Fruit fly (Drosophila melanogaster) whole organism, embryonic: ENCODE data around the gene Gale.

Experiments used
- Bdp1 ChIP-seq: fragments of 200-800 bp; sonication (Bioruptor generic); optimal IDR thresholded peaks from 3 replicates; lab custom pipeline; 2016; ENCODE audit warnings: missing biosample characterization, missing genetic modification characterization
- CG10267 ChIP-seq: fragments of 200-800 bp; sonication (Bioruptor generic); optimal IDR thresholded peaks from 2 replicates; lab custom pipeline; 2018; ENCODE audit warnings: missing biosample characterization, mild to moderate bottlenecking, missing genetic modification characterization, moderate library complexity
- CG10959 ChIP-seq: fragments of 200-800 bp; sonication (Bioruptor generic); IDR thresholded peaks from 2 replicates; pipeline ENCODE4 v1.3.6; 2022; ENCODE audit warnings: missing biosample characterization, missing genetic modification characterization
- CG11093 ChIP-seq: fragments of 200-800 bp; sonication (Bioruptor generic); IDR thresholded peaks from 3 replicates; pipeline ENCODE4 v1.3.6; 2022; ENCODE audit warnings: missing biosample characterization, missing genetic modification characterization
- CG15601 ChIP-seq: fragments of 200-800 bp; sonication (Bioruptor generic); optimal IDR thresholded peaks from 3 replicates; lab custom pipeline; 2019; ENCODE audit warnings: missing biosample characterization, mild to moderate bottlenecking, missing genetic modification characterization, moderate library complexity
- CG17328 ChIP-seq: fragments of 200-800 bp; sonication (Bioruptor generic); IDR thresholded peaks from 2 replicates; pipeline ENCODE4 v1.3.6; 2022; ENCODE audit warnings: missing biosample characterization, missing genetic modification characterization
- CG17359 ChIP-seq: fragments of 200-800 bp; sonication (Bioruptor generic); optimal IDR thresholded peaks from 3 replicates; lab custom pipeline; 2018; ENCODE audit warnings: missing biosample characterization, mild to moderate bottlenecking, missing genetic modification characterization, moderate library complexity
- CG2199 ChIP-seq: fragments of 200-800 bp; sonication (Bioruptor generic); IDR thresholded peaks from 3 replicates; pipeline ENCODE4 v1.3.6; 2022; ENCODE audit warnings: missing biosample characterization, missing genetic modification characterization
- CG2712 ChIP-seq: fragments of 200-800 bp; optimal IDR thresholded peaks from 3 replicates; lab custom pipeline; 2019; ENCODE audit warnings: missing biosample characterization, mild to moderate bottlenecking, missing genetic modification characterization, moderate library complexity
- CG30020 ChIP-seq: fragments of 200-800 bp; optimal IDR thresholded peaks from 2 replicates; lab custom pipeline; 2019; ENCODE audit warnings: missing biosample characterization, mild to moderate bottlenecking, missing genetic modification characterization, moderate library complexity
- CG4404 ChIP-seq: fragments of 200-800 bp; sonication (Bioruptor generic); IDR thresholded peaks from 2 replicates; pipeline ENCODE4 v1.3.6; 2022; ENCODE audit warnings: missing biosample characterization, missing genetic modification characterization
- Camta ChIP-seq: fragments of 200-800 bp; sonication (Bioruptor generic); optimal IDR thresholded peaks from 2 replicates; lab custom pipeline; 2016; ENCODE audit warnings: missing biosample characterization, missing genetic modification characterization
- CoRest ChIP-seq: fragments of 200-800 bp; sonication (Bioruptor generic); optimal IDR thresholded peaks from 3 replicates; lab custom pipeline; 2018; ENCODE audit warnings: missing biosample characterization, mild to moderate bottlenecking, missing genetic modification characterization, moderate library complexity
- D19A ChIP-seq: fragments of 200-800 bp; optimal IDR thresholded peaks from 3 replicates; lab custom pipeline; 2019; ENCODE audit warnings: missing biosample characterization, mild to moderate bottlenecking, missing genetic modification characterization, moderate library complexity
- D19B ChIP-seq: fragments of 200-800 bp; sonication (Bioruptor generic); optimal IDR thresholded peaks from 2 replicates; lab custom pipeline; 2017; ENCODE audit warnings: missing biosample characterization, mild to moderate bottlenecking, missing genetic modification characterization
- Deaf1 ChIP-seq: fragments of 200-800 bp; optimal IDR thresholded peaks from 3 replicates; lab custom pipeline; 2019; ENCODE audit warnings: missing biosample characterization, mild to moderate bottlenecking, missing genetic modification characterization, moderate library complexity
- Hr78 ChIP-seq, 2 experiments: fragments of 200-800 bp in 1 of 2; fragments of >200 bp in 1 of 2; sonication (Bioruptor generic) in 1 of 2; optimal IDR thresholded peaks; 2 replicates each; lab custom pipeline; 2017 to 2019; ENCODE audit warnings: missing biosample characterization in 2 of 2, missing genetic modification characterization in 2 of 2, mild to moderate bottlenecking in 1 of 2, moderate library complexity in 1 of 2
- Med ChIP-seq: fragments of 200-800 bp; sonication (Bioruptor generic); peaks from one replicate; lab custom pipeline; 2016; ENCODE audit warnings: missing biosample characterization, missing genetic modification characterization, mild to moderate bottlenecking, inconsistent platforms, moderate library complexity
- Optix ChIP-seq: fragments of 200-800 bp; sonication (Bioruptor generic); IDR thresholded peaks from 3 replicates; pipeline ENCODE4 v1.3.6; 2022; ENCODE audit warnings: missing biosample characterization, missing genetic modification characterization
- Ptx1 ChIP-seq: fragments of 200-800 bp; sonication (Bioruptor generic); IDR thresholded peaks from 2 replicates; pipeline ENCODE4 v1.3.6; 2022; ENCODE audit warnings: missing biosample characterization, missing genetic modification characterization
- Rx ChIP-seq: fragments of 200-800 bp; sonication (Bioruptor generic); IDR thresholded peaks from 2 replicates; pipeline ENCODE4 v1.3.6; 2022; ENCODE audit warnings: missing biosample characterization, missing genetic modification characterization
- Sox100B ChIP-seq: fragments of 200-800 bp; sonication (Bioruptor generic); optimal IDR thresholded peaks from 3 replicates; lab custom pipeline; 2018; ENCODE audit warnings: missing biosample characterization, mild to moderate bottlenecking, missing genetic modification characterization
- Sox102F ChIP-seq: fragments of 200-800 bp; sonication (Bioruptor generic); optimal IDR thresholded peaks from 2 replicates; lab custom pipeline; 2018; ENCODE audit warnings: missing biosample characterization, mild to moderate bottlenecking, missing genetic modification characterization, moderate library complexity
- Xrp1 ChIP-seq: fragments of 200-800 bp; sonication (Bioruptor generic); IDR thresholded peaks from 2 replicates; pipeline ENCODE4 v1.3.6; 2022; ENCODE audit warnings: missing biosample characterization, missing genetic modification characterization
- az2 ChIP-seq: fragments of 200-800 bp; sonication (Bioruptor generic); optimal IDR thresholded peaks from 3 replicates; lab custom pipeline; 2016; ENCODE audit warnings: missing biosample characterization, missing genetic modification characterization
- cg ChIP-seq: fragments of 200-800 bp; sonication (Bioruptor generic); optimal IDR thresholded peaks from 3 replicates; lab custom pipeline; 2019; ENCODE audit warnings: missing biosample characterization, mild to moderate bottlenecking, missing genetic modification characterization, moderate library complexity
- chinmo ChIP-seq: fragments of 200-800 bp; sonication (Bioruptor generic); IDR thresholded peaks from 4 replicates; pipeline ENCODE4 v1.3.6; 2022; ENCODE audit warnings: missing biosample characterization, missing genetic modification characterization; ENCODE audit not compliant: partially characterized antibody
- chm ChIP-seq: fragments of 200-800 bp; sonication (Bioruptor generic); IDR thresholded peaks from 2 replicates; pipeline ENCODE4 v1.3.6; 2022; ENCODE audit warnings: missing biosample characterization, missing genetic modification characterization
- crol ChIP-seq: fragments of 200-800 bp; sonication (Bioruptor generic); IDR thresholded peaks from 2 replicates; pipeline ENCODE4 v1.3.6; 2022; ENCODE audit warnings: missing biosample characterization, missing genetic modification characterization
- dmrt11E ChIP-seq: fragments of 200-800 bp; sonication (Bioruptor generic); optimal IDR thresholded peaks from 3 replicates; lab custom pipeline; 2018; ENCODE audit warnings: missing biosample characterization, mild to moderate bottlenecking, missing genetic modification characterization, moderate library complexity
- gem ChIP-seq: fragments of 200-800 bp; sonication (Bioruptor generic); optimal IDR thresholded peaks from 2 replicates; lab custom pipeline; 2019; ENCODE audit warnings: missing biosample characterization, mild to moderate bottlenecking, missing genetic modification characterization, moderate library complexity
- hb ChIP-seq: fragments of 200-800 bp; sonication (Bioruptor generic); IDR thresholded peaks from 3 replicates; pipeline ENCODE4 v1.3.6; 2022; ENCODE audit warnings: missing biosample characterization, missing genetic modification characterization; ENCODE audit not compliant: partially characterized antibody
- her ChIP-seq: fragments of 200-800 bp; sonication (Bioruptor generic); optimal IDR thresholded peaks from 2 replicates; lab custom pipeline; 2016; ENCODE audit warnings: missing biosample characterization, missing genetic modification characterization
- kni ChIP-seq: fragments of 200-800 bp; sonication (Bioruptor generic); optimal IDR thresholded peaks from 3 replicates; lab custom pipeline; 2017; ENCODE audit warnings: mild to moderate bottlenecking, missing biosample characterization, missing genetic modification reagents, missing genetic modification characterization
- lilli ChIP-seq: fragments of 200-800 bp; sonication (Bioruptor generic); optimal IDR thresholded peaks from 3 replicates; lab custom pipeline; 2016; ENCODE audit warnings: missing biosample characterization, missing genetic modification characterization
- lmd ChIP-seq: fragments of 200-800 bp; sonication (Bioruptor generic); IDR thresholded peaks from 2 replicates; pipeline ENCODE4 v1.3.6; 2022; ENCODE audit warnings: missing biosample characterization, missing genetic modification characterization
- oc ChIP-seq: fragments of 200-800 bp; sonication (Bioruptor generic); optimal IDR thresholded peaks from 2 replicates; lab custom pipeline; 2018; ENCODE audit warnings: missing biosample characterization, mild to moderate bottlenecking, missing genetic modification characterization, moderate library complexity
- row ChIP-seq: fragments of 200-800 bp; sonication (Bioruptor generic); IDR thresholded peaks from 3 replicates; pipeline ENCODE4 v1.3.6; 2022; ENCODE audit warnings: missing biosample characterization, missing genetic modification characterization
- run ChIP-seq: fragments of 200-800 bp; sonication (Bioruptor generic); optimal IDR thresholded peaks from 3 replicates; lab custom pipeline; 2018; ENCODE audit warnings: missing biosample characterization, mild to moderate bottlenecking, missing genetic modification characterization
- sd ChIP-seq: fragments of 200-800 bp; sonication (Bioruptor generic); optimal IDR thresholded peaks from 3 replicates; lab custom pipeline; 2018; ENCODE audit warnings: missing biosample characterization, mild to moderate bottlenecking, missing genetic modification characterization, moderate library complexity
- toy ChIP-seq: fragments of 200-800 bp; sonication (Bioruptor generic); IDR thresholded peaks from 2 replicates; pipeline ENCODE4 v1.3.6; 2022; ENCODE audit warnings: missing biosample characterization, missing genetic modification characterization
- ttk ChIP-seq: fragments of 200-800 bp; sonication (Bioruptor generic); IDR thresholded peaks from 2 replicates; pipeline ENCODE4 v2.1.2; 2022; ENCODE audit warnings: missing biosample characterization, missing genetic modification characterization
- twi ChIP-seq: fragments of 200-800 bp; optimal IDR thresholded peaks from 2 replicates; lab custom pipeline; 2019; ENCODE audit warnings: missing biosample characterization, mild to moderate bottlenecking, missing genetic modification characterization, moderate library complexity
- vnd ChIP-seq: fragments of 200-800 bp; sonication (Bioruptor generic); IDR thresholded peaks from 3 replicates; pipeline ENCODE4 v1.3.6; 2022; ENCODE audit warnings: missing biosample characterization, missing genetic modification characterization; ENCODE audit not compliant: partially characterized antibody
- vvl ChIP-seq: fragments of 200-800 bp; sonication (Bioruptor generic); IDR thresholded peaks from 2 replicates; pipeline ENCODE4 v1.3.6; 2022; ENCODE audit warnings: missing biosample characterization, missing genetic modification characterization
- z ChIP-seq: fragments of 200-800 bp; sonication (Bioruptor generic); IDR thresholded peaks from 3 replicates; pipeline ENCODE4 v1.3.6; 2022; ENCODE audit warnings: missing biosample characterization, missing genetic modification characterization
- zf30C ChIP-seq: fragments of 200-800 bp; sonication (Bioruptor generic); optimal IDR thresholded peaks from 3 replicates; lab custom pipeline; 2018; ENCODE audit warnings: missing biosample characterization, mild to moderate bottlenecking, missing genetic modification characterization
- zfh1 ChIP-seq: fragments of 200-800 bp; sonication (Bioruptor generic); IDR thresholded peaks from 3 replicates; pipeline ENCODE4 v1.3.6; 2022; ENCODE audit warnings: missing biosample characterization, missing genetic modification characterization

The Gale gene

DNA sequence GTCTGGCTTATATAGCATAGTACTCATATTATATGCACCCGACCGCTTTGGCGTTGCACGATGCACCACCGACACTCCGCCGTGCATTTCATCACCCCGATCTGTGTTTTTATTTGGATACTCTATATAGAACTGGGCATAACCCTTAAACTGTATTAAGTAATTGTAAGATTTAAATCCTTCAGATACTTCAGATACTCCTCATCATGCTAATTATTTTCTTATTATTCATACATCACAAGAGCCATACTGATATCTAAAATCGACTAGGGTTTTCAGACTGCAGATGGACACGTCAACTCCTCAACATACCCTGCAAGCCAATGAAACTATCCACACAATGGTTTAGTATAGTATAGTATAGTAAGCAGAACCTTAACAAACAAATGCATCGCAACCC lies 24.8 kb upstream of the Gale start (continued):
- TF ChIP-seq CG10267 (peak; percentile 24), CG2712 (peak; percentile 70), lmd (peak; percentile 42; the same call in 1 of the 2 replicates), Ptx1 (GFP tag; lab: Robert Waterston, UW) (peak; percentile 55), toy (GFP tag; lab: Robert Waterston, UW) (no peak), Optix (GFP tag; lab: Robert Waterston, UW) (0 out of 3 replicates have a peak, but pooled peaks have one; percentile 23), dmrt11E (peak; percentile 68), CG10959 (GFP tag; lab: Robert Waterston, UW) (0 out of 2 replicates have a peak, but pooled peaks have one; percentile 15), Camta (GFP tag; lab: Kevin White, UChicago) (peak; percentile 42), Rx (GFP tag; lab: Robert Waterston, UW) (0 out of 2 replicates have a peak, but pooled peaks have one; percentile 20), ttk (GFP tag; lab: Robert Waterston, UW) (0 out of 2 replicates have a peak, but pooled peaks have one; percentile 20), her (GFP tag; lab: Kevin White, UChicago) (no peak), az2 (GFP tag; lab: Kevin White, UChicago) (peak; percentile 19), vnd (no peak), CoRest (tag; lab: Kevin White, UChicago) (peak; percentile 5), run (tag; lab: Kevin White, UChicago) (no peak), row (GFP tag; lab: Robert Waterston, UW) (peak; percentile 31; the same call in 2 of the 3 replicates), CG4404 (GFP tag; lab: Robert Waterston, UW) (peak; percentile 34; the same call in 1 of the 2 replicates), CG17359 (tag; lab: Kevin White, UChicago) (peak; percentile 44), lilli (GFP tag; lab: Kevin White, UChicago) (no peak)
- TF ChIP-seq, all 482 proteins: peak for 67

- peak; percentile 66 for TF ChIP-seq sd (tag; lab: Kevin White, UChicago)
- no peak for TF ChIP-seq Bdp1 (GFP tag; lab: Kevin White, UChicago)
- TF ChIP-seq CG11093 = 0 out of 3 replicates have a peak, but pooled peaks have one; percentile 26
- TF ChIP-seq oc (tag; lab: Kevin White, UChicago) = peak; percentile 78
- peak; percentile 12 for TF ChIP-seq Xrp1 (GFP tag; lab: Robert Waterston, UW)
- 0 out of 2 replicates have a peak, but pooled peaks have one; percentile 15 for TF ChIP-seq chm (GFP tag; lab: Robert Waterston, UW)
- TF ChIP-seq kni (GFP tag; lab: Kevin White, UChicago) = peak; percentile 18
- TF ChIP-seq CG17328 (GFP tag; lab: Robert Waterston, UW) = 0 out of 2 replicates have a peak, but pooled peaks have one; percentile 6
- TF ChIP-seq vvl (GFP tag; lab: Robert Waterston, UW) = peak; percentile 60
- peak; percentile 6 for TF ChIP-seq twi (tag; lab: Kevin White, UChicago)
- TF ChIP-seq hb (GFP tag; lab: Robert Waterston, UW) = no peak
- TF ChIP-seq CG30020 (tag; lab: Kevin White, UChicago) = no peak
- TF ChIP-seq zf30C = peak; percentile 30
- peak; percentile 39 for TF ChIP-seq D19B (GFP tag; lab: Kevin White, UChicago)
- TF ChIP-seq gem (tag; lab: Kevin White, UChicago) = peak; percentile 5
- peak in 1 of 2 experiments; percentile 24 for TF ChIP-seq Hr78 (GFP tag; optimal IDR thresholded peaks at IDR 0.05; lab: Kevin White, UChicago)
- peak; percentile 53 for TF ChIP-seq D19A (tag; lab: Kevin White, UChicago)
- peak; percentile 4 for TF ChIP-seq Sox102F
- peak; percentile 92 for TF ChIP-seq crol (GFP tag; lab: Robert Waterston, UW)
- TF ChIP-seq CG2199 = peak; percentile 78
- peak; percentile 67; the same call in 1 of the 3 replicates for TF ChIP-seq z (GFP tag; lab: Robert Waterston, UW)
- peak; percentile 41 for TF ChIP-seq cg (GFP tag; lab: Kevin White, UChicago)
- peak; percentile 11 for TF ChIP-seq Med (GFP tag; lab: Kevin White, UChicago)
- peak; percentile 4 for TF ChIP-seq Sox100B (GFP tag; lab: Kevin White, UChicago)
- 0 out of 3 replicates have a peak, but pooled peaks have one; percentile 25 for TF ChIP-seq zfh1 (GFP tag; lab: Robert Waterston, UW)
- TF ChIP-seq chinmo = peak; percentile 58; the same call in 1 of the 4 replicates
- peak; percentile 80 for TF ChIP-seq Deaf1 (tag; lab: Kevin White, UChicago)
- peak; percentile 1 for TF ChIP-seq CG15601 (tag; lab: Kevin White, UChicago)
Observed at dm6 chr3L:624203-624914, 24.0 kb upstream of the Gale start.
